Worm (Caenorhabditis elegans): ENCODE data around the gene F19B10.10.

Gene F19B10.10

DNA sequence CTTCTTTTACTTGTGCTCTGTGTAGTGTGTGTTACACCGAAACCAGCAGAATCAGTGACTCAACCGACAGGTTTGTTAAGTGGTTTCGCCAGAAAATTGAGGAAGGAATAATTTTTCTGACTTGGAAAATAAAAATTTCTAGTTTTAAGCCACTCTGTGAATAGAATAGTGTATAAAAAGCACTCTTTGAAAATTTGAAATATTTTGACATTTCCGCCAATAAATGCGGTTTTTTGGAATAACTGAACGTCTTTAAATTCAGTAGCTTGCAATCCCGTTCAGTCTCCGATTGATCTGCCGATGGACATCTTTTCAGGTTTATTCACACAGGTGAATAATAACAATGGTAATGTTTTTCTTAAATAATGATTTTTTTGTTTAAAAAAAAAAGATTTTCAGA lies 16.7 kb downstream of the F19B10.10 start, which contains the start of gene F19B10.3 (continued):
- TF ChIP-seq ztf-3 (GFP tag; optimal IDR thresholded peaks at IDR 0.05) (no peak), let-607 (tag; optimal IDR thresholded peaks at IDR 0.05) (no peak)

DNA sequence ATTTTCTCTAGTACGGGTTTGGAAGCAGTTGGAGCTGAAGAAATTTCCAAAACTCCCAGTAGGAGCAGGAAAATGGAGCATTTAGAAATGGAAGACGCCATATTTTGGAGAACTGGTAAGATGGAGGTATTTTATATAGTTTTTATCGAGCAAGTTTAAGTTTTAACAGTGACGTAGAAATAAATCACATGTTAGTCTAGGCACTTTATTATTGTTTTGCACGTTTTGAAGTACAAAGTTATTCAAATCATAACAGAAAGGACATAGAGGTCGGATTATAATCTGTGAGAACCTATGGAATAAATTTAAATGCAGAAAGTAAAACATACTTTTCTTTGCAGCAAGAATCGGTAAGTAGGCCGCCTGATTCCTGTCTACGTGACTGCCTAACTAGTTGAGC lies 17.4 kb downstream of the F19B10.10 start, which contains the start of gene F19B10.6:
Gene F19B10.6 (minus strand): TSS at position 101 of the 400 bp plus-strand sequence.
- TF ChIP-seq ceh-58 (GFP tag; IDR thresholded peaks at IDR 0.05) (no peak), fkh-3 (tag; optimal IDR thresholded peaks at IDR 0.05) (no peak), rpc-1 (optimal IDR thresholded peaks at IDR 0.05) (no peak), rpc-1 (tag; optimal IDR thresholded peaks at IDR 0.05) (no peak), aptf-3 (GFP tag; IDR thresholded peaks at IDR 0.05) (no peak), ztf-6 (GFP tag; IDR thresholded peaks at IDR 0.05) (no peak), K11D2.4 (GFP tag; IDR thresholded peaks at IDR 0.05) (no peak), gei-17 (GFP tag; optimal IDR thresholded peaks at IDR 0.05) (no peak)

DNA sequence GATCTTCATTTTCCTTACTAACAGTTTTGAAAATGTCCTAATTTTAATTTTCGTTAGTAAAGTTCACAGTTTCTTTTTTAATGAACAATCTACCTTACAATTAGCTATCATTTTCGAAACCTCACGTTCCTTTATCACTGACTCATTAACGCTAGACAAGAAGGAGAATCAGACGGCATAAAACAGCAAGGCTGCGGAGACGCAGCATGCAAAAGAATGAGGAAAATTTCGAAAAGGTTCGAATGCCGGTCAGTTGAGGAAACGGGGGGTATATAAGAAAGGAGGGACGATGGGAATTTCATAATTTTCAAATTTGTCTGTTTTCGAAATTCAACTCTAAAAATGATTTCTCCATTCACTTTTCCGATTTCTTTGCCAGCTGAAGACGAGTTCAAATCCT lies 19.3 kb downstream of the F19B10.10 start, which contains the start of gene F19B10.13:
Gene F19B10.13 (plus strand): TSS at position 343 of the 400 bp plus-strand sequence.
- TF ChIP-seq chd-7 (tag; optimal IDR thresholded peaks at IDR 0.05) (no peak), Y95B8A.8 (GFP tag; IDR thresholded peaks at IDR 0.05) (no peak), attf-5 (GFP tag; optimal IDR thresholded peaks at IDR 0.05) (peak; percentile 55), hmg-1.2 (GFP tag; IDR thresholded peaks at IDR 0.05) (no peak; the same call in 1 of the 2 replicates), let-526 (GFP tag; IDR thresholded peaks at IDR 0.05) (no peak), F57C9.4 (tag; optimal IDR thresholded peaks at IDR 0.05) (no peak), nhr-120 (GFP tag; IDR thresholded peaks at IDR 0.05) (no peak), madf-8 (GFP tag; conservative IDR thresholded peaks at IDR 0.05) (no peak), dox-1 (GFP tag; IDR thresholded peaks at IDR 0.05) (0 out of 2 replicates have a peak, but pooled peaks have one; percentile 28), F10E7.11 (tag; optimal IDR thresholded peaks at IDR 0.05) (no peak), let-607 (tag; optimal IDR thresholded peaks at IDR 0.05) (no peak), sptf-2 (GFP tag; optimal IDR thresholded peaks at IDR 0.05) (no peak), akir-1 (GFP tag; optimal IDR thresholded peaks at IDR 0.05) (no peak), nhr-80 (tag; optimal IDR thresholded peaks at IDR 0.05) (peak; percentile 48), athp-1 (tag; optimal IDR thresholded peaks at IDR 0.05) (no peak), hmg-20 (GFP tag; IDR thresholded peaks at IDR 0.05) (no peak), egl-18 (GFP tag; IDR thresholded peaks at IDR 0.05) (no peak), cebp-1 (GFP tag; IDR thresholded peaks at IDR 0.05) (peak; percentile 72), cebp-1 (tag; optimal IDR thresholded peaks at IDR 0.05) (peak; percentile 90), hrde-1 (tag; optimal IDR thresholded peaks at IDR 0.05; ENCODE audit: borderline replicate concordance) (no peak), mxl-1 (tag; optimal IDR thresholded peaks at IDR 0.05) (no peak)

DNA sequence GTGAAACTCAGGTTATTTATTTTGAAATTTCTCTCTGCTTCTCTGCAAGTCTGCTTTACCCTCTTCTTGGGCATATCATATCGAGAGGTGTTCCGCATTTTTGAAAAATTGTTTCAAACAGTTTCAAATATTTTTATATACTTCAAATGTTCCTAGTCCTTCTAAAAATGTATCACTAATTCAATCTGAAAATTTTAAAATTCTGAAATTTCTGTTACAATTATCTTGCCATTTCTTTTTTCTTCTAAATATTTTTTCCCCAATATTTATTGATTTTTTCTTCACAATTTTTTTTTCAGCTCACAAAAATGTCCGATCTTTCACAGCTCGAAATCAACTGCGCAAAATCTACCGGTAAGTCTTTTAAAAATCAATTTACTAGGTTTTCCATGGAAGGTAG lies 21.4 kb downstream of the F19B10.10 start, which contains the start of gene F19B10.4:
Gene F19B10.4 (plus strand): TSS at position 301 of the 400 bp plus-strand sequence.
- TF ChIP-seq lsl-1 (GFP tag; optimal IDR thresholded peaks at IDR 0.05): no peak
- TF ChIP-seq unc-62 (GFP tag; optimal IDR thresholded peaks at IDR 0.05): no peak
- no peak for TF ChIP-seq F55B11.4 (tag; optimal IDR thresholded peaks at IDR 0.05; ENCODE audit: borderline replicate concordance, insufficient read depth)

DNA sequence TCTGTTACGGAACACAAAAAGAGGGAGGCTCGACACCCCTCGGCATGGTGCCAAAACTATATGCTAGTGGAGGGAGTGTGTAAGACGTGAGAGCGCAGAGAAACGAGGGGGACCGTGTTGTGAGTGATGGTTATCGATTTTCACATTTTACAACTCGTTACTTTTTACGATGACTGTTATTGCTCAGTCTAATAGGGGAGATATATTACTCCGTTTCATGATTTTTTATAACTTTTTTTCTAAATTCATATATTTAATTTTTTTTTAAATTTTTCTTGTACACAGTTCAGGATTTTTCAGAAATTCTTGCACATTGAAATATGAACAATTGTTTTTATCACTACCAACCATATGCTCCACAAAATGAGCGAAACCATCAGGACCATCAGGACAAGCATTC lies 25.8 kb downstream of the F19B10.10 start, which contains the start of gene F19B10.5:
Gene F19B10.5 (plus strand): TSS at position 301 of the 400 bp plus-strand sequence.
- TF ChIP-seq sptf-2 (GFP tag; optimal IDR thresholded peaks at IDR 0.05) (no peak), snpc-1.1 (tag; optimal IDR thresholded peaks at IDR 0.05; ENCODE audit: insufficient read depth) (no peak), attf-5 (GFP tag; optimal IDR thresholded peaks at IDR 0.05) (no peak), lag-1 (GFP tag; IDR thresholded peaks at IDR 0.05) (no peak)
